Worm (Caenorhabditis elegans): ENCODE data around the gene spp-19.

DNA sequence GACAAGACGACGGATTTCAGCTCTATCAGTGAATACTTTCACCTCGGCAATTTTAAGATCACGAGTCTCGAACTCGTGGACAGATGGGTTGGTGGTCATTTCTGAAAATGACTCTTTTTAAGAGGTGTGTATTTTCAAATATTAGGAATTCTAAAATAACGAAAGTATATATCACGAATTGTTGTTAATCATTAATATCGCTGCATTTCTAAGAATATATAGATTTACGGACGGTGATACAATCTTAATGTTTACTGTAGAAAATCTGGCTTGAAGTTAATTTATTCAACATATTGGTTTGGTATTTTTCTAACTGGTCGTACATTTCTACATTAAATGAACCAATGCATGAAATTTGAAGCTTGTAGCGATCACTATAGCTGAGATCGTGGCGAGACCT lies 43.8 kb upstream of the spp-19 start, which contains the start of gene ZK1055.7:
- no peak for TF ChIP-seq egl-27 (tag; optimal IDR thresholded peaks at IDR 0.05)
- TF ChIP-seq mdt-29 (GFP tag; IDR thresholded peaks at IDR 0.05) = no peak
- no peak for TF ChIP-seq zag-1 (tag; optimal IDR thresholded peaks at IDR 0.05)
- no peak for TF ChIP-seq tag-97 (GFP tag; IDR thresholded peaks at IDR 0.05)
- TF ChIP-seq php-3 (GFP tag; IDR thresholded peaks at IDR 0.05) = no peak
- TF ChIP-seq T20F7.1 (GFP tag; optimal IDR thresholded peaks at IDR 0.05) = no peak
- no peak for TF ChIP-seq nhr-76 (tag; optimal IDR thresholded peaks at IDR 0.05)
- TF ChIP-seq ces-1 (GFP tag; optimal IDR thresholded peaks at IDR 0.05) = no peak
- TF ChIP-seq dpl-1 (GFP tag; optimal IDR thresholded peaks at IDR 0.05) = no peak
- no peak for TF ChIP-seq egl-43 (GFP tag; IDR thresholded peaks at IDR 0.05)
- no peak for TF ChIP-seq jun-1 (tag; optimal IDR thresholded peaks at IDR 0.05)
- TF ChIP-seq madf-9 (GFP tag; conservative IDR thresholded peaks at IDR 0.05) = no peak

All from whole organism, L4 larva.